Worm (Caenorhabditis elegans) whole organism, midembryonic: Measurements from ENCODE around the gene kin-36.

Source experiments
- T22C8.4 ChIP-seq: fragments of 200-800 bp; sonication (Bioruptor generic); IDR thresholded peaks from 2 replicates; pipeline ENCODE4 v1.3.6; 2022; ENCODE audit warnings: missing genetic modification characterization, missing compliant biosample characterization
- flt-1 ChIP-seq: fragments of 200-800 bp; sonication (Bioruptor generic); IDR thresholded peaks from 2 replicates; pipeline ENCODE4 v1.3.6; 2022; ENCODE audit warnings: missing genetic modification characterization, missing compliant biosample characterization
- klf-2 ChIP-seq: fragments of 200-800 bp; sonication (Bioruptor generic); conservative IDR thresholded peaks from 2 replicates; pipeline ENCODE4 v1.3.6; 2022; ENCODE audit warnings: missing genetic modification reagents, missing genetic modification characterization, missing compliant biosample characterization
- med-1 ChIP-seq: sonication (generic microtip); optimal IDR thresholded peaks from 2 replicates; lab custom pipeline; 2017; ENCODE audit warnings: missing genetic modification characterization, mild to moderate bottlenecking, missing compliant biosample characterization, antibody characterized with exemption, missing genetic modification reagents; ENCODE audit not compliant: insufficient read depth
- ref-1 ChIP-seq: fragments of 200-800 bp; sonication (Bioruptor generic); conservative IDR thresholded peaks from 2 replicates; pipeline ENCODE4 v1.3.6; 2022; ENCODE audit warnings: missing genetic modification reagents, missing genetic modification characterization, missing compliant biosample characterization
- tab-1 ChIP-seq: fragments of 200-800 bp; sonication (Bioruptor generic); IDR thresholded peaks from 2 replicates; pipeline ENCODE4 v1.3.6; 2022; ENCODE audit warnings: missing genetic modification characterization, missing compliant biosample characterization

ce11 chrIV:4656380-4656779 is 22.4 kb upstream of the kin-36 start:
- no peak for TF ChIP-seq flt-1
- no peak for TF ChIP-seq klf-2
- TF ChIP-seq ref-1 (GFP tag; lab: Robert Waterston, UW) = no peak
- no peak for TF ChIP-seq med-1 (GFP tag; lab: Kevin White, UChicago)
- TF ChIP-seq T22C8.4 = no peak
- TF ChIP-seq tab-1 (GFP tag; lab: Robert Waterston, UW) = no peak
